Fruit fly (Drosophila melanogaster) whole organism: Measurements from ENCODE around the gene CG13078.

ENCODE experiments used
- psq ChIP-seq: fragments of >200 bp; optimal IDR thresholded peaks from 2 replicates; lab custom pipeline; 2017
- usp ChIP-seq: fragments of >200 bp; optimal IDR thresholded peaks from 2 replicates; lab custom pipeline; 2017; ENCODE audit warnings: missing biosample characterization, missing genetic modification characterization, mixed read lengths

DNA sequence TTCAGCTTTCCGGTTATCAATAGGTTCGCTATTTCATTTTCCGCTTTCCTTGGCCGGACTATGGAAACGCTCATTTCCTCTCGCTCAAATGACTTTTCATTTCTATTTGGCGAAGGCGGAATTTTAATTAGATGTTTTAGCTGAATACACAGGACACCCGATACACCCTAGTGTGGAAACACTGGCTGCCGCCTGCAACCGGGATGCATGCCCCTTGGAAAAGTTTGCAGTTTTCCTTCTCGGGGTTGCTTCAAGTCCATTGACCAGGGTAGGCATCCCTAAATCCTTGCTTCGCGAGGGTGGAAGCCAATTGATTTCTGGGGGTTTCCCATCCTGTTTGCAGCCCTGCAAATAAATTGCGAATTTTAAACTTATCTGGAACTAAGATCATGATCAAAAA lies 25.2 kb downstream of the CG13078 start:
- TF ChIP-seq usp (GFP tag; lab: Kevin White, UChicago) = no peak
- no peak for TF ChIP-seq psq
